Fruit fly (Drosophila melanogaster): ENCODE results near the gene CG13599.

Gene CG13599

dm6 chr3R:23921701-23922501, 9.5 kb upstream of the CG13599 start (continued):
- TF ChIP-seq CG8290 (GFP tag; optimal IDR thresholded peaks at IDR 0.05), result no peak
- peak in 1 of 2 experiments; percentile 78 for TF ChIP-seq CG8290 (tag; optimal IDR thresholded peaks at IDR 0.05)
- peak; percentile 48 for TF ChIP-seq az2 (GFP tag; optimal IDR thresholded peaks at IDR 0.05)
- no peak for TF ChIP-seq her (GFP tag; optimal IDR thresholded peaks at IDR 0.05)
- TF ChIP-seq CTCF (GFP tag; optimal IDR thresholded peaks at IDR 0.05), result no peak
- peak; percentile 3 for TF ChIP-seq Dip3 (GFP tag; optimal IDR thresholded peaks at IDR 0.05)
- TF ChIP-seq Dfd (GFP tag; optimal IDR thresholded peaks at IDR 0.05), result no peak
- peak; percentile 26 for TF ChIP-seq CG15514 (GFP tag; optimal IDR thresholded peaks at IDR 0.05)
- TF ChIP-seq Oli (tag; optimal IDR thresholded peaks at IDR 0.05), result peak; percentile 55
- TF ChIP-seq YL-1 (GFP tag; optimal IDR thresholded peaks at IDR 0.05), result no peak
- TF ChIP-seq CG4707 (GFP tag; optimal IDR thresholded peaks at IDR 0.05), result peak; percentile 97
- TF ChIP-seq Fer1 (GFP tag; optimal IDR thresholded peaks at IDR 0.05), result peak; percentile 33
- TF ChIP-seq CG7556 (GFP tag; optimal IDR thresholded peaks at IDR 0.05), result peak; percentile 25
- TF ChIP-seq CG7357 (GFP tag; IDR thresholded peaks at IDR 0.05), result no peak
- TF ChIP-seq kni (GFP tag; optimal IDR thresholded peaks at IDR 0.05), result peak; percentile 81
- peak; percentile 12 for TF ChIP-seq pzg (GFP tag; optimal IDR thresholded peaks at IDR 0.05)
- peak; percentile 46 for TF ChIP-seq Ada2b (GFP tag; IDR thresholded peaks at IDR 0.05)
- peak; percentile 46 for TF ChIP-seq sug (tag; optimal IDR thresholded peaks at IDR 0.05)
- peak; percentile 26 for TF ChIP-seq CG18262 (tag; optimal IDR thresholded peaks at IDR 0.05)
- TF ChIP-seq CG17361 (GFP tag; IDR thresholded peaks at IDR 0.05), result peak; percentile 59; the same call in 2 of the 3 replicates
- TF ChIP-seq esg (GFP tag; conservative IDR thresholded peaks at IDR 0.05), result peak; percentile 21; the same call in 1 of the 2 replicates
- no peak for TF ChIP-seq CG8359 (GFP tag; optimal IDR thresholded peaks at IDR 0.05; ENCODE audit: borderline replicate concordance)
- peak; percentile 68; the same call in 1 of the 2 replicates for TF ChIP-seq chm (GFP tag; IDR thresholded peaks at IDR 0.05)
- peak; percentile 2 for TF ChIP-seq shn (GFP tag; optimal IDR thresholded peaks at IDR 0.05)
- TF ChIP-seq CG16779 (GFP tag; IDR thresholded peaks at IDR 0.05), result no peak
- TF ChIP-seq CG31388 (GFP tag; optimal IDR thresholded peaks at IDR 0.05), result no peak
- peak; percentile 48 for TF ChIP-seq CG3281 (GFP tag; optimal IDR thresholded peaks at IDR 0.05)
- no peak for TF ChIP-seq Ets97D (GFP tag; optimal IDR thresholded peaks at IDR 0.05)
- TF ChIP-seq lbe (GFP tag; optimal IDR thresholded peaks at IDR 0.05), result peak; percentile 21
- TF ChIP-seq ind (GFP tag; optimal IDR thresholded peaks at IDR 0.05), result peak; percentile 46
- TF ChIP-seq Bteb2 (GFP tag; optimal IDR thresholded peaks at IDR 0.05), result no peak
- no peak for TF ChIP-seq ro (GFP tag; IDR thresholded peaks at IDR 0.05)
- peak in 1 of 2 experiments; percentile 26 for TF ChIP-seq dpn (GFP tag; optimal IDR thresholded peaks at IDR 0.05)
- no peak for TF ChIP-seq CG6765 (GFP tag; optimal IDR thresholded peaks at IDR 0.05)
- no peak for TF ChIP-seq NK7.1 (GFP tag; optimal IDR thresholded peaks at IDR 0.05)
- TF ChIP-seq D19A (tag; optimal IDR thresholded peaks at IDR 0.05), result peak; percentile 49
- TF ChIP-seq Trl (optimal IDR thresholded peaks at IDR 0.05), result peak; percentile 65 to 79
- no peak for TF ChIP-seq Trl (GFP tag; optimal IDR thresholded peaks at IDR 0.05)
- TF ChIP-seq CG18764 (GFP tag; optimal IDR thresholded peaks at IDR 0.05), result no peak
- TF ChIP-seq gfzf (GFP tag; optimal IDR thresholded peaks at IDR 0.05), result no peak
- peak; percentile 19 for TF ChIP-seq schlank (tag; optimal IDR thresholded peaks at IDR 0.05)
- peak; percentile 50 for TF ChIP-seq bbx (GFP tag; IDR thresholded peaks at IDR 0.05; ENCODE audit: partially characterized antibody)
- TF ChIP-seq gem (tag; optimal IDR thresholded peaks at IDR 0.05), result peak; percentile 75
- no peak for TF ChIP-seq CG13624 (GFP tag; optimal IDR thresholded peaks at IDR 0.05)
- TF ChIP-seq fu2 (GFP tag; optimal IDR thresholded peaks at IDR 0.05), result no peak
- no peak for TF ChIP-seq CG1529 (GFP tag; optimal IDR thresholded peaks at IDR 0.05)
- TF ChIP-seq slp2 (GFP tag; optimal IDR thresholded peaks at IDR 0.05), result peak; percentile 11
- peak; percentile 39; the same call in 2 of the 4 replicates for TF ChIP-seq Gug (GFP tag; IDR thresholded peaks at IDR 0.05)
- no peak for TF ChIP-seq CG4404 (GFP tag; IDR thresholded peaks at IDR 0.05)
- TF ChIP-seq sens-2 (GFP tag; IDR thresholded peaks at IDR 0.05), result no peak
- TF ChIP-seq HmgD (GFP tag; optimal IDR thresholded peaks at IDR 0.05), result peak; percentile 49
